Worm (Caenorhabditis elegans): ENCODE results near the gene pie-1.

The pie-1 gene

ce11 chrIII:12472497-12472896 is 45.8 kb downstream of the pie-1 start, which contains the start of gene cccp-1:
TSS of gene cccp-1 (plus strand) at chrIII:12472873.
- no peak for TF ChIP-seq fkh-3 (tag; optimal IDR thresholded peaks at IDR 0.05)
- TF ChIP-seq F52B5.7 (tag; optimal IDR thresholded peaks at IDR 0.05), result no peak
- no peak for TF ChIP-seq T07F8.4 (tag; optimal IDR thresholded peaks at IDR 0.05)
- TF ChIP-seq nfya-2 (GFP tag; IDR thresholded peaks at IDR 0.05), result no peak
- TF ChIP-seq sptf-2 (GFP tag; optimal IDR thresholded peaks at IDR 0.05), result no peak
- 0 out of 2 replicates have a peak, but pooled peaks have one; percentile 7 for TF ChIP-seq dox-1 (GFP tag; IDR thresholded peaks at IDR 0.05)
- TF ChIP-seq F33H1.4 (GFP tag; IDR thresholded peaks at IDR 0.05), result no peak
- no peak for TF ChIP-seq F49E8.2 (tag; optimal IDR thresholded peaks at IDR 0.05; ENCODE audit: insufficient read depth)
- TF ChIP-seq unc-62 (GFP tag; optimal IDR thresholded peaks at IDR 0.05), result no peak
- TF ChIP-seq K11D2.4 (GFP tag; IDR thresholded peaks at IDR 0.05), result no peak
- TF ChIP-seq hmg-1.2 (GFP tag; IDR thresholded peaks at IDR 0.05), result peak; percentile 82
- TF ChIP-seq mcd-1 (GFP tag; IDR thresholded peaks at IDR 0.05), result peak; percentile 15; the same call in 1 of the 2 replicates
- peak; percentile 29; the same call in 1 of the 2 replicates for TF ChIP-seq zfh-2 (GFP tag; conservative IDR thresholded peaks at IDR 0.05)
- no peak for TF ChIP-seq F23B12.7 (tag; optimal IDR thresholded peaks at IDR 0.05; ENCODE audit: insufficient read depth)
- TF ChIP-seq cebp-1 (GFP tag; IDR thresholded peaks at IDR 0.05), result no peak
- peak; percentile 14 for TF ChIP-seq cebp-1 (tag; optimal IDR thresholded peaks at IDR 0.05)
